Fruit fly (Drosophila melanogaster): ENCODE results near the gene CG45486.

Gene CG45486

dm6 chrX:19875059-19875458 is 34.9 kb downstream of the CG45486 start:
- no peak for TF ChIP-seq pan (optimal IDR thresholded peaks at IDR 0.05)
- TF ChIP-seq EcR (GFP tag; optimal IDR thresholded peaks at IDR 0.05): no peak
- no peak for TF ChIP-seq Dll (optimal IDR thresholded peaks at IDR 0.05)
- no peak for TF ChIP-seq usp (GFP tag; optimal IDR thresholded peaks at IDR 0.05)
- TF ChIP-seq CG8478 (optimal IDR thresholded peaks at IDR 0.05): no peak

dm6 chrX:19867007-19867406 is 42.9 kb downstream of the CG45486 start:
- TF ChIP-seq psq (optimal IDR thresholded peaks at IDR 0.05) (no peak), pan (optimal IDR thresholded peaks at IDR 0.05) (no peak)

- TF ChIP-seq Dll (optimal IDR thresholded peaks at IDR 0.05) (peak; percentile 71), EcR (GFP tag; optimal IDR thresholded peaks at IDR 0.05) (no peak), CG8478 (optimal IDR thresholded peaks at IDR 0.05) (peak; percentile 67)
These were observed 43.6 kb downstream of the CG45486 start, which contains the start of gene Hers for dm6 chrX:19866145-19866972. Hers (plus strand) TSS chrX:19866146.

- TF ChIP-seq Dll (optimal IDR thresholded peaks at IDR 0.05): no peak
- no peak for TF ChIP-seq pan (optimal IDR thresholded peaks at IDR 0.05)
- no peak for TF ChIP-seq CG8478 (optimal IDR thresholded peaks at IDR 0.05)
- TF ChIP-seq EcR (GFP tag; optimal IDR thresholded peaks at IDR 0.05): no peak
- no peak for TF ChIP-seq usp (GFP tag; optimal IDR thresholded peaks at IDR 0.05)
- TF ChIP-seq psq (optimal IDR thresholded peaks at IDR 0.05): no peak
These were observed 44.4 kb downstream of the CG45486 start, which contains the start of gene THADA for dm6 chrX:19865389-19866144. THADA (minus strand) TSS chrX:19865524.

- no peak for TF ChIP-seq pan (optimal IDR thresholded peaks at IDR 0.05)
- no peak for TF ChIP-seq Dll (optimal IDR thresholded peaks at IDR 0.05)
- no peak for TF ChIP-seq EcR (GFP tag; optimal IDR thresholded peaks at IDR 0.05)
- TF ChIP-seq psq (optimal IDR thresholded peaks at IDR 0.05): no peak
- no peak for TF ChIP-seq CG8478 (optimal IDR thresholded peaks at IDR 0.05)
- no peak for TF ChIP-seq usp (GFP tag; optimal IDR thresholded peaks at IDR 0.05)
These were observed 50.6 kb downstream of the CG45486 start for dm6 chrX:19859331-19859730.
